Worm (Caenorhabditis elegans) whole organism, L3 larva: Measurements from ENCODE around the gene ddn-1.

Experiments used
- ZK546.5 ChIP-seq: sonication (generic microtip); optimal IDR thresholded peaks from 2 replicates; lab custom pipeline; 2017; ENCODE audit warnings: missing biosample characterization, missing genetic modification characterization
- ceh-9 ChIP-seq: sonication (generic microtip); optimal IDR thresholded peaks from 2 replicates; lab custom pipeline; 2018; ENCODE audit warnings: missing biosample characterization, missing genetic modification characterization
- daf-12 ChIP-seq: fragments of 150-350 bp; optimal IDR thresholded peaks from 2 replicates; lab custom pipeline; 2014; ENCODE audit warnings: missing biosample characterization, missing genetic modification reagents, missing genetic modification characterization
- egl-27 ChIP-seq: sonication (generic microtip); optimal IDR thresholded peaks from 4 replicates; lab custom pipeline; 2017; ENCODE audit warnings: missing biosample characterization, missing genetic modification reagents, missing genetic modification characterization
- elt-2 ChIP-seq: sonication (generic microtip); optimal IDR thresholded peaks from 2 replicates; lab custom pipeline; 2016; ENCODE audit warnings: missing genetic modification reagents, mild to moderate bottlenecking, missing genetic modification characterization, missing compliant biosample characterization
- elt-3 ChIP-seq, 3 experiments: fragments of 150-350 bp in 1 of 3; sonication (generic microtip) in 2 of 3; optimal IDR thresholded peaks; 2 replicates in 2 of 3; 4 replicates in 1 of 3; lab custom pipeline; 2014 to 2017; ENCODE audit warnings: missing biosample characterization in 3 of 3, missing genetic modification characterization in 3 of 3
- fkh-2 ChIP-seq: fragments of 150-350 bp; optimal IDR thresholded peaks from 2 replicates; lab custom pipeline; 2014; ENCODE audit warnings: missing biosample characterization, missing genetic modification reagents, missing genetic modification characterization
- lsy-12 ChIP-seq: sonication (generic microtip); optimal IDR thresholded peaks from 2 replicates; lab custom pipeline; 2016; ENCODE audit warnings: mild to moderate bottlenecking, missing genetic modification characterization, missing compliant biosample characterization
- nhr-23 ChIP-seq: fragments of 150-350 bp; optimal IDR thresholded peaks from 2 replicates; lab custom pipeline; 2014; ENCODE audit warnings: missing biosample characterization, missing genetic modification reagents, missing genetic modification characterization
- nhr-25 ChIP-seq: sonication (generic microtip); optimal IDR thresholded peaks from 2 replicates; lab custom pipeline; 2017; ENCODE audit warnings: missing biosample characterization, missing genetic modification characterization
- nhr-28 ChIP-seq: fragments of 150-350 bp; optimal IDR thresholded peaks from 2 replicates; lab custom pipeline; 2014; ENCODE audit warnings: missing biosample characterization, missing genetic modification characterization
- nhr-67 ChIP-seq: fragments of 150-350 bp; optimal IDR thresholded peaks from 2 replicates; lab custom pipeline; 2014; ENCODE audit warnings: missing biosample characterization, missing genetic modification characterization
- pqm-1 ChIP-seq: fragments of 150-350 bp; optimal IDR thresholded peaks from 2 replicates; lab custom pipeline; 2017; ENCODE audit warnings: missing biosample characterization, missing genetic modification characterization, inconsistent platforms
- skn-1 ChIP-seq: fragments of 150-350 bp; optimal IDR thresholded peaks from 2 replicates; lab custom pipeline; 2014; ENCODE audit warnings: missing biosample characterization, missing genetic modification characterization
- snpc-4 ChIP-seq: fragments of 150-350 bp; optimal IDR thresholded peaks from 2 replicates; lab custom pipeline; 2014; ENCODE audit warnings: missing biosample characterization, missing genetic modification characterization
- tbx-2 ChIP-seq: sonication (generic microtip); optimal IDR thresholded peaks from 2 replicates; lab custom pipeline; 2016; ENCODE audit warnings: mild to moderate bottlenecking, missing genetic modification characterization, missing compliant biosample characterization
- unc-62 ChIP-seq: fragments of 150-350 bp; sonication (generic microtip); optimal IDR thresholded peaks from 4 replicates; lab custom pipeline; 2014; ENCODE audit warnings: missing biosample characterization, missing genetic modification reagents, missing genetic modification characterization
- ztf-4 ChIP-seq: fragments of 150-350 bp; optimal IDR thresholded peaks from 2 replicates; lab custom pipeline; 2014; ENCODE audit warnings: missing biosample characterization, missing genetic modification characterization

Gene ddn-1

DNA sequence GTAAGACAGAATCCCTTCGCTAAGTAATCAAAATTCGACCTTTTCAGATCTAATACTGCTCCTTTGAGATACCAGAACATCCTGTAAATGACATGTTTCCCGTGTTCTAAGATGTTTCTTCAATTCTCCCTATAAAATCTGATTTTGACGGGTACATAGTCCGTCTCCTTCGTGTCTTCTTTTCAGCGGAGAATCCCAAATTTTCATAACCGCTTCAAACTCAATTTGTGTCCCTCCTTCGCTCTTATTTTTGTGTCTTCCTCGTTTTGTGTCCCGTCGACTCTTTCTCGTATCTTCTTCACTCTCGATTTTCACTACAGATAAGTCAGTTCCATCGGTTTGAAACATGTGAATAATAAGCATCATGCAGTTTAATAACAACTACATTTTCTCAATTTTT is 44.1 kb downstream of the ddn-1 start, which contains the start of gene glr-5:
Gene glr-5 (plus strand): TSS at position 321 of the 400 bp plus-strand sequence.
- TF ChIP-seq egl-27 (tag; lab: Kevin White, UChicago): no peak
- TF ChIP-seq, all 47 proteins: peak for 0

DNA sequence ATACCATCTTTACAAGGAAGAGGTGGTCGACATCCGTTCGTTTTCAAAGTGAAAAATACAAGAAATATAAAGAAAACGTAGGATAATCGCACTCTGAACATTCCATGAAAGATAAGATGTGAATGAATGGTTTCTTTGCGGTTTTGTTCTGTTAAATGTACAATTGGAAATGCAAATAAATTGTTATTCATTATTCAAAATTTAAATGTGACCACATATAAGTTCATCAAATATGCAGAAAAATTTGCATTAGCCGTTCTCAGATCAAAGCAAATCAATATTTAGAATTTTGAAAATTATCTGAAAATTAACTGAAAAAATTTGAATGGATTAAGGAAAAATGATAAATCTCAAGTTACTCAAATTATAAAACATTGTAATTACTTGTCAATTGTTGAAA is 48.4 kb downstream of the ddn-1 start, which contains the start of gene ZC178.2:
Gene ZC178.2 (minus strand): TSS at position 101 of the 400 bp plus-strand sequence.
- TF ChIP-seq snpc-4 (tag; lab: Kevin White, UChicago): no peak
- TF ChIP-seq ZK546.5 (tag; lab: Kevin White, UChicago): no peak
- TF ChIP-seq elt-2: no peak
- TF ChIP-seq ztf-4 (tag; lab: Kevin White, UChicago): no peak
- no peak for TF ChIP-seq elt-3 (tag; optimal IDR thresholded peaks at IDR 0.05; lab: Kevin White, UChicago)
- TF ChIP-seq nhr-67: no peak
- no peak for TF ChIP-seq nhr-25 (tag; lab: Kevin White, UChicago)
- TF ChIP-seq ceh-9 (tag; lab: Kevin White, UChicago): no peak
- TF ChIP-seq daf-12 (tag; lab: Kevin White, UChicago): no peak
- no peak for TF ChIP-seq tbx-2 (tag; lab: Kevin White, UChicago)
- no peak for TF ChIP-seq fkh-2 (tag; lab: Kevin White, UChicago)
- no peak for TF ChIP-seq lsy-12
- TF ChIP-seq pqm-1 (tag; lab: Kevin White, UChicago): no peak
- no peak for TF ChIP-seq unc-62 (GFP tag; lab: Kevin White, UChicago)
- TF ChIP-seq nhr-28: no peak
- TF ChIP-seq skn-1 (tag; lab: Kevin White, UChicago): no peak
- no peak for TF ChIP-seq nhr-23 (tag; lab: Kevin White, UChicago)
